Fruit fly (Drosophila melanogaster) whole organism, embryonic: ENCODE results near the gene CG13127.
A peak's percentile ranks its signal among the peaks of the same experiment; 100 is the strongest.

Experiments
- Asciz ChIP-seq: fragments of 200-800 bp; sonication (Bioruptor generic); optimal IDR thresholded peaks from 2 replicates; lab custom pipeline; 2017; ENCODE audit warnings: missing biosample characterization, mild to moderate bottlenecking, missing genetic modification characterization, missing genetic modification reagents
- Atf6 ChIP-seq: fragments of 200-800 bp; sonication (Bioruptor generic); IDR thresholded peaks from 2 replicates; pipeline ENCODE4 v1.3.6; 2022; ENCODE audit warnings: missing biosample characterization, missing genetic modification characterization
- B-H1 ChIP-seq: fragments of 200-800 bp; sonication (Bioruptor generic); IDR thresholded peaks from 3 replicates; pipeline ENCODE4 v1.3.6; 2022; ENCODE audit warnings: missing biosample characterization, missing genetic modification characterization
- CG10274 ChIP-seq: fragments of 200-800 bp; sonication (Bioruptor generic); optimal IDR thresholded peaks from 3 replicates; lab custom pipeline; 2017; ENCODE audit warnings: missing biosample characterization, mild to moderate bottlenecking, missing genetic modification characterization
- CG13296 ChIP-seq: fragments of 200-800 bp; sonication (Bioruptor generic); optimal IDR thresholded peaks from 3 replicates; lab custom pipeline; 2018; ENCODE audit warnings: missing biosample characterization, mild to moderate bottlenecking, missing genetic modification characterization
- CG14860 ChIP-seq: fragments of 200-800 bp; sonication (Bioruptor generic); IDR thresholded peaks from 3 replicates; pipeline ENCODE4 v1.3.6; 2022; ENCODE audit warnings: missing biosample characterization, missing genetic modification characterization; ENCODE audit not compliant: partially characterized antibody
- CG15514 ChIP-seq: fragments of 200-800 bp; sonication (Bioruptor generic); optimal IDR thresholded peaks from 3 replicates; lab custom pipeline; 2017; ENCODE audit warnings: missing biosample characterization, missing genetic modification characterization, mild to moderate bottlenecking, moderate library complexity, missing genetic modification reagents
- CG15696 ChIP-seq: fragments of 200-800 bp; sonication (Bioruptor generic); optimal IDR thresholded peaks from 2 replicates; lab custom pipeline; 2019; ENCODE audit warnings: missing biosample characterization, mild to moderate bottlenecking, missing genetic modification characterization, moderate library complexity
- CG1602 ChIP-seq: fragments of 200-800 bp; sonication (Bioruptor generic); optimal IDR thresholded peaks from 3 replicates; lab custom pipeline; 2016; ENCODE audit warnings: missing biosample characterization, missing genetic modification characterization
- CG17186 ChIP-seq: fragments of 200-800 bp; sonication (Bioruptor generic); optimal IDR thresholded peaks from 3 replicates; lab custom pipeline; 2017; ENCODE audit warnings: missing biosample characterization, missing genetic modification reagents, missing genetic modification characterization
- CG2712 ChIP-seq: fragments of 200-800 bp; optimal IDR thresholded peaks from 3 replicates; lab custom pipeline; 2019; ENCODE audit warnings: missing biosample characterization, mild to moderate bottlenecking, missing genetic modification characterization, moderate library complexity
- CG30020 ChIP-seq: fragments of 200-800 bp; optimal IDR thresholded peaks from 2 replicates; lab custom pipeline; 2019; ENCODE audit warnings: missing biosample characterization, mild to moderate bottlenecking, missing genetic modification characterization, moderate library complexity
- CG30403 ChIP-seq: fragments of 200-800 bp; sonication (Bioruptor generic); optimal IDR thresholded peaks from 3 replicates; lab custom pipeline; 2016; ENCODE audit warnings: missing biosample characterization, missing genetic modification characterization
- CG43689 ChIP-seq: fragments of 200-800 bp; sonication (Bioruptor generic); IDR thresholded peaks from 2 replicates; pipeline ENCODE4 v1.3.6; 2022; ENCODE audit warnings: missing biosample characterization, missing genetic modification characterization
- CG4424 ChIP-seq: fragments of 200-800 bp; sonication (Bioruptor generic); optimal IDR thresholded peaks from 3 replicates; lab custom pipeline; 2016; ENCODE audit warnings: missing biosample characterization, missing genetic modification characterization
- CG5180 ChIP-seq: fragments of 200-800 bp; sonication (Bioruptor generic); optimal IDR thresholded peaks from 3 replicates; lab custom pipeline; 2017; ENCODE audit warnings: missing biosample characterization, missing genetic modification characterization, mild to moderate bottlenecking, moderate library complexity, missing genetic modification reagents
- CG6689 ChIP-seq: fragments of 200-800 bp; sonication (Bioruptor generic); IDR thresholded peaks from 2 replicates; pipeline ENCODE4 v1.3.6; 2022; ENCODE audit warnings: missing biosample characterization, missing genetic modification characterization
- CG6765 ChIP-seq: fragments of 200-800 bp; sonication (Bioruptor generic); optimal IDR thresholded peaks from 3 replicates; lab custom pipeline; 2017; ENCODE audit warnings: missing biosample characterization, mild to moderate bottlenecking, missing genetic modification characterization
- CG8359 ChIP-seq: fragments of 200-800 bp; sonication (Bioruptor generic); optimal IDR thresholded peaks from 2 replicates; lab custom pipeline; 2017; ENCODE audit warnings: missing biosample characterization, mild to moderate bottlenecking, missing genetic modification characterization, borderline replicate concordance
- CG8944 ChIP-seq: fragments of 200-800 bp; sonication (Bioruptor generic); optimal IDR thresholded peaks from 3 replicates; lab custom pipeline; 2016; ENCODE audit warnings: missing biosample characterization, missing genetic modification characterization
- Dip3 ChIP-seq: fragments of 200-800 bp; sonication (Bioruptor generic); optimal IDR thresholded peaks from 3 replicates; lab custom pipeline; 2016; ENCODE audit warnings: missing biosample characterization, missing genetic modification characterization
- Elba2 ChIP-seq: fragments of 200-800 bp; sonication (Bioruptor generic); optimal IDR thresholded peaks from 3 replicates; lab custom pipeline; 2016; ENCODE audit warnings: missing biosample characterization, missing genetic modification characterization
- MBD-R2 ChIP-seq: fragments of 200-800 bp; sonication (Bioruptor generic); IDR thresholded peaks from 2 replicates; pipeline ENCODE4 v1.3.6; 2022; ENCODE audit warnings: missing biosample characterization, missing genetic modification characterization
- MTF-1 ChIP-seq: fragments of 200-800 bp; sonication (Bioruptor generic); optimal IDR thresholded peaks from 2 replicates; lab custom pipeline; 2018; ENCODE audit warnings: missing biosample characterization, mild to moderate bottlenecking, missing genetic modification characterization, borderline replicate concordance
- NFAT ChIP-seq: fragments of 200-800 bp; sonication (Bioruptor generic); IDR thresholded peaks from 2 replicates; pipeline ENCODE4 v1.3.6; 2022; ENCODE audit warnings: missing biosample characterization, missing genetic modification characterization
- Optix ChIP-seq: fragments of 200-800 bp; sonication (Bioruptor generic); IDR thresholded peaks from 3 replicates; pipeline ENCODE4 v1.3.6; 2022; ENCODE audit warnings: missing biosample characterization, missing genetic modification characterization
- Poxn ChIP-seq: fragments of 200-800 bp; sonication (Bioruptor generic); IDR thresholded peaks from 2 replicates; pipeline ENCODE4 v1.3.6; 2022; ENCODE audit warnings: missing biosample characterization, missing genetic modification characterization
- Usf ChIP-seq: fragments of 200-800 bp; sonication (Bioruptor generic); optimal IDR thresholded peaks from 2 replicates; lab custom pipeline; 2017; ENCODE audit warnings: missing genotype, missing biosample characterization, missing genetic modification characterization
- bigmax ChIP-seq: fragments of 200-800 bp; sonication (Bioruptor generic); optimal IDR thresholded peaks from 2 replicates; lab custom pipeline; 2018; ENCODE audit warnings: missing biosample characterization, mild to moderate bottlenecking, missing genetic modification characterization
- bowl ChIP-seq: fragments of 200-800 bp; sonication (Bioruptor generic); IDR thresholded peaks from 2 replicates; pipeline ENCODE4 v1.3.6; 2022; ENCODE audit warnings: missing biosample characterization, missing genetic modification characterization
- bsh ChIP-seq, 2 experiments: fragments of 200-800 bp; sonication (Bioruptor generic); optimal IDR thresholded peaks; 2 replicates each; lab custom pipeline; 2017 to 2018; ENCODE audit warnings: mild to moderate bottlenecking in 2 of 2, missing biosample characterization in 2 of 2, missing genetic modification characterization in 2 of 2, moderate library complexity in 1 of 2
- cas ChIP-seq: fragments of 200-800 bp; sonication (Bioruptor generic); IDR thresholded peaks from 2 replicates; pipeline ENCODE4 v1.3.6; 2022; ENCODE audit warnings: missing biosample characterization, missing genetic modification characterization
- dan ChIP-seq: fragments of 200-800 bp; sonication (Bioruptor generic); IDR thresholded peaks from 2 replicates; pipeline ENCODE4 v1.3.6; 2022; ENCODE audit warnings: missing biosample characterization, missing genetic modification characterization
- dati ChIP-seq: fragments of 200-800 bp; sonication (Bioruptor generic); IDR thresholded peaks from 2 replicates; pipeline ENCODE4 v1.3.6; 2022; ENCODE audit warnings: missing biosample characterization, missing genetic modification characterization
- dmrt11E ChIP-seq: fragments of 200-800 bp; sonication (Bioruptor generic); optimal IDR thresholded peaks from 3 replicates; lab custom pipeline; 2018; ENCODE audit warnings: missing biosample characterization, mild to moderate bottlenecking, missing genetic modification characterization, moderate library complexity
- dmrt99B ChIP-seq: fragments of 200-800 bp; sonication (Bioruptor generic); optimal IDR thresholded peaks from 2 replicates; lab custom pipeline; 2018; ENCODE audit warnings: missing biosample characterization, mild to moderate bottlenecking, missing genetic modification characterization, moderate library complexity
- fd102C ChIP-seq: fragments of 200-800 bp; sonication (Bioruptor generic); optimal IDR thresholded peaks from 2 replicates; lab custom pipeline; 2018; ENCODE audit warnings: missing biosample characterization, mild to moderate bottlenecking, missing genetic modification characterization, moderate library complexity
- fd64A ChIP-seq: fragments of 200-800 bp; sonication (Bioruptor generic); optimal IDR thresholded peaks from 3 replicates; lab custom pipeline; 2018; ENCODE audit warnings: missing biosample characterization, mild to moderate bottlenecking, missing genetic modification characterization
- fu2 ChIP-seq: fragments of 200-800 bp; sonication (Bioruptor generic); optimal IDR thresholded peaks from 2 replicates; lab custom pipeline; 2016; ENCODE audit warnings: missing biosample characterization, missing genetic modification characterization
- gce ChIP-seq: fragments of 200-800 bp; sonication (Bioruptor generic); IDR thresholded peaks from 3 replicates; pipeline ENCODE4 v1.3.6; 2022; ENCODE audit warnings: missing biosample characterization, missing genetic modification characterization
- insv ChIP-seq, 2 experiments: fragments of 200-800 bp; sonication (Bioruptor generic); optimal IDR thresholded peaks; 3 replicates each; lab custom pipeline; 2016 to 2018; ENCODE audit warnings: missing biosample characterization in 2 of 2, missing genetic modification characterization in 2 of 2
- ken ChIP-seq: fragments of 200-800 bp; sonication (Bioruptor generic); IDR thresholded peaks from 3 replicates; pipeline ENCODE4 v1.3.6; 2022; ENCODE audit warnings: missing biosample characterization, missing genetic modification characterization
- lilli ChIP-seq: fragments of 200-800 bp; sonication (Bioruptor generic); optimal IDR thresholded peaks from 3 replicates; lab custom pipeline; 2016; ENCODE audit warnings: missing biosample characterization, missing genetic modification characterization
- ro ChIP-seq: fragments of 200-800 bp; sonication (Bioruptor generic); IDR thresholded peaks from 2 replicates; pipeline ENCODE4 v1.3.6; 2022; ENCODE audit warnings: missing biosample characterization, missing genetic modification characterization
- row ChIP-seq: fragments of 200-800 bp; sonication (Bioruptor generic); IDR thresholded peaks from 3 replicates; pipeline ENCODE4 v1.3.6; 2022; ENCODE audit warnings: missing biosample characterization, missing genetic modification characterization
- scrt ChIP-seq: fragments of 200-800 bp; sonication (Bioruptor generic); optimal IDR thresholded peaks from 2 replicates; lab custom pipeline; 2018; ENCODE audit warnings: missing biosample characterization, mild to moderate bottlenecking, missing genetic modification characterization, moderate library complexity
- sim ChIP-seq: fragments of 200-800 bp; sonication (Bioruptor generic); IDR thresholded peaks from 2 replicates; pipeline ENCODE4 v1.3.6; 2022; ENCODE audit warnings: missing biosample characterization, missing genetic modification characterization
- stc ChIP-seq: fragments of 200-800 bp; sonication (Bioruptor generic); IDR thresholded peaks from 2 replicates; pipeline ENCODE4 v1.3.6; 2022; ENCODE audit warnings: missing biosample characterization, missing genetic modification characterization
- wdn ChIP-seq: fragments of 200-800 bp; sonication (Bioruptor generic); IDR thresholded peaks from 2 replicates; pipeline ENCODE4 v1.3.6; 2022; ENCODE audit warnings: missing biosample characterization, missing genetic modification characterization
- wor ChIP-seq: fragments of 200-800 bp; sonication (Bioruptor generic); IDR thresholded peaks from 2 replicates; pipeline ENCODE4 v1.3.6; 2022; ENCODE audit warnings: missing biosample characterization, missing genetic modification characterization
- zf30C ChIP-seq: fragments of 200-800 bp; sonication (Bioruptor generic); optimal IDR thresholded peaks from 3 replicates; lab custom pipeline; 2018; ENCODE audit warnings: missing biosample characterization, mild to moderate bottlenecking, missing genetic modification characterization

CG13127 gene

DNA sequence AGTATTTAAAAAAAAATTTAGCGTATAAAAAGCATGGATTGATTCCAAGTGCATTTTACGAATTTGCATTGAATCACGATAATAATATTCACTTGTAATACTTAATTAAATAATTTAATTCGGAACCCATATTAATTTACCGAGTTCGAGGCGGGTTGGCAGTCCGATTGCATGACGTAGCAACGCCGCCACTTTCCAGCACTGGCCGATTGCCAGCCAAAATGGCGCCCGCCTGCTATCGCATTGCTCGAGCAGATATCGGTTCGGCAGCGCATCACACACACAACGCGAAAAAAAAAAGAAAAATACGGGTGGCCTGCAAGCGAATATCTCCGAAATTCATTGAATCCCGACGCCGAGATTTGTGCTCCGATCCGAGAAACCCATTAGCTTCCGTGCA lies 22.9 kb upstream of the CG13127 start, which contains the start of gene Ndf (continued):
- TF ChIP-seq insv (GFP tag; optimal IDR thresholded peaks at IDR 0.05; lab: Kevin White, UChicago) (no peak), CG15514 (GFP tag; lab: Kevin White, UChicago) (peak; percentile 91), CG2712 (tag; lab: Kevin White, UChicago) (peak; percentile 75), lilli (peak; percentile 70), CG14860 (GFP tag; lab: Robert Waterston, UW) (peak; percentile 39; the same call in 1 of the 3 replicates), MTF-1 (GFP tag; lab: Kevin White, UChicago) (peak; percentile 31), dati (no peak), CG5180 (GFP tag; lab: Kevin White, UChicago) (no peak), Elba2 (GFP tag; lab: Kevin White, UChicago) (no peak), ro (GFP tag; lab: Robert Waterston, UW) (no peak), bowl (GFP tag; lab: Robert Waterston, UW) (no peak), CG6689 (peak; percentile 63), CG6765 (GFP tag; lab: Kevin White, UChicago) (no peak), dmrt11E (tag; lab: Kevin White, UChicago) (peak; percentile 48), MBD-R2 (GFP tag; lab: Robert Waterston, UW) (peak; percentile 71), fd64A (GFP tag; lab: Kevin White, UChicago) (no peak), Usf (GFP tag; lab: Kevin White, UChicago) (peak; percentile 26), B-H1 (GFP tag; lab: Robert Waterston, UW) (no peak), wdn (GFP tag; lab: Robert Waterston, UW) (peak; percentile 73), CG13296 (peak; percentile 61), Poxn (GFP tag; lab: Robert Waterston, UW) (no peak), CG4424 (peak; percentile 76), CG8944 (GFP tag; lab: Kevin White, UChicago) (peak; percentile 38), zf30C (GFP tag; lab: Kevin White, UChicago) (peak; percentile 37), sim (GFP tag; lab: Robert Waterston, UW) (no peak), Optix (GFP tag; lab: Robert Waterston, UW) (0 out of 3 replicates have a peak, but pooled peaks have one; percentile 12), gce (GFP tag; lab: Robert Waterston, UW) (no peak), fd102C (GFP tag; lab: Kevin White, UChicago) (peak; percentile 33), CG15696 (tag; lab: Kevin White, UChicago) (peak; percentile 50), CG8359 (GFP tag; lab: Kevin White, UChicago) (no peak), bsh (GFP tag; optimal IDR thresholded peaks at IDR 0.05; lab: Kevin White, UChicago) (peak in 1 of 2 experiments; percentile 33), cas (GFP tag; lab: Robert Waterston, UW) (peak; percentile 61), CG30020 (tag; lab: Kevin White, UChicago) (peak; percentile 63), NFAT (peak; percentile 79; the same call in 1 of the 2 replicates), fu2 (GFP tag; lab: Kevin White, UChicago) (no peak), CG17186 (GFP tag; lab: Kevin White, UChicago) (peak; percentile 76), dmrt99B (peak; percentile 43), wor (no peak), row (GFP tag; lab: Robert Waterston, UW) (peak; percentile 85), scrt (peak; percentile 26), ken (GFP tag; lab: Robert Waterston, UW) (peak; percentile 83), CG10274 (GFP tag; lab: Kevin White, UChicago) (peak; percentile 9), stc (GFP tag; lab: Robert Waterston, UW) (peak; percentile 39; the same call in 1 of the 2 replicates), bigmax (no peak), Atf6 (peak; percentile 66), Asciz (no peak), Dip3 (GFP tag; lab: Kevin White, UChicago) (peak; percentile 58), dan (GFP tag; lab: Robert Waterston, UW) (no peak), CG43689 (GFP tag; lab: Robert Waterston, UW) (no peak), CG1602 (GFP tag; lab: Kevin White, UChicago) (peak; percentile 40), CG30403 (GFP tag; lab: Kevin White, UChicago) (peak; percentile 71)
